Fruit fly (Drosophila melanogaster): Measurements from ENCODE around the gene CG18622.
A peak's percentile ranks its signal among the peaks of the same experiment; 100 is the strongest.

dm6 chr3R:16969361-16970355 lies 17.9 kb downstream of the CG18622 start:
- TF ChIP-seq CG32006 (GFP tag; optimal IDR thresholded peaks at IDR 0.05) = no peak
- TF ChIP-seq CG10631 (GFP tag; optimal IDR thresholded peaks at IDR 0.05) = peak; percentile 57
- no peak for TF ChIP-seq vri (GFP tag; optimal IDR thresholded peaks at IDR 0.05)
- TF ChIP-seq CG9139 (GFP tag; optimal IDR thresholded peaks at IDR 0.05) = no peak
- no peak for TF ChIP-seq Ets21C (GFP tag; optimal IDR thresholded peaks at IDR 0.05)
- TF ChIP-seq CG11294 (GFP tag; IDR thresholded peaks at IDR 0.05) = no peak
- no peak for TF ChIP-seq CG7368 (GFP tag; optimal IDR thresholded peaks at IDR 0.05)
- TF ChIP-seq Eip75B (GFP tag; optimal IDR thresholded peaks at IDR 0.05) = peak; percentile 39
- peak; percentile 3 for TF ChIP-seq Blimp-1 (GFP tag; optimal IDR thresholded peaks at IDR 0.05)
- TF ChIP-seq Sox15 (GFP tag; optimal IDR thresholded peaks at IDR 0.05) = no peak
- TF ChIP-seq CG4318 (GFP tag; optimal IDR thresholded peaks at IDR 0.05) = no peak

All from whole organism, prepupa.